Fruit fly (Drosophila melanogaster) whole organism, adult: ENCODE results near the gene Tk.

ENCODE experiments used
- CG11617 ChIP-seq: fragments of 200-800 bp; sonication (Bioruptor generic); optimal IDR thresholded peaks from 2 replicates; lab custom pipeline; 2017; ENCODE audit warnings: mild to moderate bottlenecking, missing biosample characterization, missing genetic modification reagents, missing genetic modification characterization
- CG1620 ChIP-seq: fragments of 200-800 bp; sonication (Bioruptor generic); optimal IDR thresholded peaks from 2 replicates; lab custom pipeline; 2016; ENCODE audit warnings: missing biosample characterization, missing genetic modification characterization
- CG33017 ChIP-seq: fragments of 200-800 bp; sonication (Bioruptor generic); optimal IDR thresholded peaks from 2 replicates; lab custom pipeline; 2018; ENCODE audit warnings: missing biosample characterization, mild to moderate bottlenecking, missing genetic modification characterization, moderate library complexity
- Mnt ChIP-seq: fragments of 200-800 bp; sonication (Bioruptor generic); optimal IDR thresholded peaks from 2 replicates; lab custom pipeline; 2016; ENCODE audit warnings: missing biosample characterization, mild to moderate bottlenecking, missing genetic modification characterization
- bab1 ChIP-seq: fragments of 200-800 bp; sonication (Bioruptor generic); optimal IDR thresholded peaks from 3 replicates; lab custom pipeline; 2019; ENCODE audit warnings: missing biosample characterization, mild to moderate bottlenecking, missing genetic modification characterization, moderate library complexity
- cic ChIP-seq: fragments of 200-800 bp; sonication (Bioruptor generic); optimal IDR thresholded peaks from 2 replicates; lab custom pipeline; 2017; ENCODE audit warnings: missing biosample characterization, mild to moderate bottlenecking, missing genetic modification characterization, moderate library complexity
- cnc ChIP-seq, 2 experiments: fragments of >200 bp; optimal IDR thresholded peaks; 2 replicates each; lab custom pipeline; 2017
- tj ChIP-seq: fragments of 200-800 bp; sonication (Bioruptor generic); optimal IDR thresholded peaks from 3 replicates; lab custom pipeline; 2017; ENCODE audit warnings: missing biosample characterization, mild to moderate bottlenecking, missing genetic modification characterization, moderate library complexity
- toe ChIP-seq: fragments of 200-800 bp; sonication (Bioruptor generic); optimal IDR thresholded peaks from 2 replicates; lab custom pipeline; 2016; ENCODE audit warnings: missing biosample characterization, missing genetic modification characterization

DNA sequence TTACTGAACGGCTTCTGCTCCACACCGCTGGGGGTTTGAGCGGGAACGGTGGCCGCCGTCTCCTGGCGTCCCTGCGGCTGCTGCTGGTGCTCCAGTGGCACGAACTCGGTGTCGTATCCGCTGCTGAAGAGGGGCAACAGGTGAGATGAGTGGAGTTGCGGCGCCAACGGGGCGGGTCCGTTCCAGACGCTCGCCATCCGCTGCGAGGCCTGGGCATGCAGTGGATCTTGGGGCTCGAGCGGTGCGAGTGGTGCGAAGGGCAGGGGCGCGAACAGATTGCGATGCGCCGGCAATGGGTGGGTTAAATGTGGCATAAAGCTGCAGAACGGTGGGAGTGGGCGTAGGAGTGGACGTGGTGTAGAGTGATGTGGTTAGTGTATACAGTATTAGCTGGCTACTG lies 16.1 kb downstream of the Tk start:
- TF ChIP-seq CG33017 (tag; lab: Kevin White, UChicago) (no peak), tj (GFP tag; lab: Kevin White, UChicago) (no peak), cic (GFP tag; lab: Kevin White, UChicago) (no peak), CG11617 (no peak), cnc (optimal IDR thresholded peaks at IDR 0.05; lab: Kevin White, UChicago) (no peak), toe (GFP tag; lab: Kevin White, UChicago) (no peak), Mnt (no peak), CG1620 (GFP tag; lab: Kevin White, UChicago) (no peak), bab1 (GFP tag; lab: Kevin White, UChicago) (no peak)
